Fruit fly (Drosophila melanogaster): Measurements from ENCODE around the gene CG17110.

Gene CG17110

dm6 chr3R:23061209-23061608 lies 30.3 kb upstream of the CG17110 start, which contains the start of the genes sav and Ublcp1 (continued):
- TF ChIP-seq Dp (GFP tag; optimal IDR thresholded peaks at IDR 0.05) (peak; percentile 36), Adf1 (GFP tag; IDR thresholded peaks at IDR 0.05) (peak; percentile 26; the same call in 1 of the 2 replicates), CG12219 (GFP tag; optimal IDR thresholded peaks at IDR 0.05) (no peak), CG34224 (GFP tag; IDR thresholded peaks at IDR 0.05; ENCODE audit: partially characterized antibody) (peak; percentile 92), CG6765 (GFP tag; optimal IDR thresholded peaks at IDR 0.05) (no peak), gsb (GFP tag; IDR thresholded peaks at IDR 0.05) (no peak), CG30020 (tag; optimal IDR thresholded peaks at IDR 0.05) (peak; percentile 43), dpn (GFP tag; optimal IDR thresholded peaks at IDR 0.05) (peak in 1 of 2 experiments; percentile 38), CG10267 (tag; optimal IDR thresholded peaks at IDR 0.05) (peak; percentile 64), NfI (GFP tag; optimal IDR thresholded peaks at IDR 0.05) (peak; percentile 11), CG3838 (GFP tag; optimal IDR thresholded peaks at IDR 0.05) (no peak), CG12104 (GFP tag; optimal IDR thresholded peaks at IDR 0.05) (no peak), CG4424 (GFP tag; optimal IDR thresholded peaks at IDR 0.05) (peak; percentile 20), tap (tag; optimal IDR thresholded peaks at IDR 0.05) (peak; percentile 17), Hr3 (GFP tag; optimal IDR thresholded peaks at IDR 0.05) (peak; percentile 27), HmgZ (tag; optimal IDR thresholded peaks at IDR 0.05) (peak; percentile 11), lab (GFP tag; optimal IDR thresholded peaks at IDR 0.05) (no peak), Dref (GFP tag; IDR thresholded peaks at IDR 0.05) (peak; percentile 82), Elba2 (GFP tag; optimal IDR thresholded peaks at IDR 0.05) (peak; percentile 74), Ets97D (GFP tag; optimal IDR thresholded peaks at IDR 0.05) (peak; percentile 42), CG10209 (GFP tag; optimal IDR thresholded peaks at IDR 0.05) (peak; percentile 17), CG5953 (GFP tag; IDR thresholded peaks at IDR 0.05) (no peak), exex (tag; optimal IDR thresholded peaks at IDR 0.05) (no peak), PHDP (tag; optimal IDR thresholded peaks at IDR 0.05) (peak; percentile 45), stc (GFP tag; IDR thresholded peaks at IDR 0.05) (no peak), Spps (tag; optimal IDR thresholded peaks at IDR 0.05) (peak; percentile 17), Asciz (GFP tag; optimal IDR thresholded peaks at IDR 0.05) (no peak), emc (GFP tag; optimal IDR thresholded peaks at IDR 0.05) (no peak), sisA (GFP tag; IDR thresholded peaks at IDR 0.05) (no peak), ssp (GFP tag; IDR thresholded peaks at IDR 0.05) (0 out of 2 replicates have a peak, but pooled peaks have one; percentile 15), E2f1 (GFP tag; IDR thresholded peaks at IDR 0.05) (no peak), CHES-1-like (GFP tag; optimal IDR thresholded peaks at IDR 0.05) (no peak), CG7745 (tag; optimal IDR thresholded peaks at IDR 0.05) (no peak), E2f2 (GFP tag; IDR thresholded peaks at IDR 0.05) (peak; percentile 54), CG4617 (GFP tag; optimal IDR thresholded peaks at IDR 0.05; ENCODE audit: borderline replicate concordance) (peak; percentile 85), Taf1 (GFP tag; IDR thresholded peaks at IDR 0.05) (no peak), CG4730 (GFP tag; IDR thresholded peaks at IDR 0.05) (no peak), fu2 (GFP tag; optimal IDR thresholded peaks at IDR 0.05) (no peak), crc (GFP tag; optimal IDR thresholded peaks at IDR 0.05) (no peak), HLH4C (GFP tag; IDR thresholded peaks at IDR 0.05; ENCODE audit: partially characterized antibody) (peak; percentile 91), Chrac-16 (GFP tag; optimal IDR thresholded peaks at IDR 0.05) (peak; percentile 17), CG11247 (GFP tag; IDR thresholded peaks at IDR 0.05) (no peak), CG13287 (GFP tag; IDR thresholded peaks at IDR 0.05; ENCODE audit: partially characterized antibody) (peak; percentile 97), bsh (GFP tag; optimal IDR thresholded peaks at IDR 0.05) (peak in 1 of 2 experiments; percentile 12), Deaf1 (tag; optimal IDR thresholded peaks at IDR 0.05) (peak; percentile 21), Dll (GFP tag; IDR thresholded peaks at IDR 0.05; ENCODE audit: partially characterized antibody) (peak; percentile 95), tgo (GFP tag; IDR thresholded peaks at IDR 0.05) (0 out of 3 replicates have a peak, but pooled peaks have one; percentile 14), CG31441 (GFP tag; IDR thresholded peaks at IDR 0.05) (peak; percentile 53), jumu (GFP tag; optimal IDR thresholded peaks at IDR 0.05) (no peak), hbn (GFP tag; IDR thresholded peaks at IDR 0.05; ENCODE audit: partially characterized antibody) (peak; percentile 88), mam (GFP tag; optimal IDR thresholded peaks at IDR 0.05) (no peak)

Measured in whole organism, embryonic.